Worm (Caenorhabditis elegans) whole organism, L1 larva: ENCODE results near the gene M04B2.2.

ENCODE experiments used
- C04F5.9 ChIP-seq: sonication (generic microtip); optimal IDR thresholded peaks from 2 replicates; lab custom pipeline; 2016; ENCODE audit warnings: missing genetic modification characterization, missing compliant biosample characterization
- C16A3.4 ChIP-seq: fragments of 150-350 bp; optimal IDR thresholded peaks from 2 replicates; lab custom pipeline; 2014; ENCODE audit warnings: missing biosample characterization, missing genetic modification characterization
- alr-1 ChIP-seq: fragments of 200-800 bp; sonication (Bioruptor generic); optimal IDR thresholded peaks from 2 replicates; lab custom pipeline; 2018; ENCODE audit warnings: borderline replicate concordance, mild to moderate bottlenecking, missing genetic modification characterization, missing compliant biosample characterization
- ceh-63 ChIP-seq: fragments of 200-800 bp; sonication (Bioruptor generic); optimal IDR thresholded peaks from 2 replicates; lab custom pipeline; 2018; ENCODE audit warnings: mild to moderate bottlenecking, missing genetic modification characterization, missing compliant biosample characterization
- ceh-88 ChIP-seq: fragments of 200-800 bp; sonication (Bioruptor generic); IDR thresholded peaks from 2 replicates; pipeline ENCODE4 v1.3.6; 2022; ENCODE audit warnings: missing genetic modification characterization, missing compliant biosample characterization
- ceh-90 ChIP-seq: sonication (generic microtip); optimal IDR thresholded peaks from 2 replicates; lab custom pipeline; 2016; ENCODE audit warnings: missing genetic modification characterization, missing compliant biosample characterization
- dpl-1 ChIP-seq, 3 experiments: fragments of 150-350 bp in 2 of 3; sonication (generic microtip) in 1 of 3; optimal IDR thresholded peaks; 2 replicates each; lab custom pipeline; 2014 to 2017; ENCODE audit warnings: missing biosample characterization in 3 of 3, missing genetic modification characterization in 3 of 3, missing genetic modification reagents in 3 of 3
- egl-13 ChIP-seq: sonication (generic microtip); optimal IDR thresholded peaks from 2 replicates; lab custom pipeline; 2016; ENCODE audit warnings: missing genotype, missing genetic modification reagents, missing genetic modification characterization, missing compliant biosample characterization
- elt-2 ChIP-seq: sonication (generic microtip); optimal IDR thresholded peaks from 2 replicates; lab custom pipeline; 2016; ENCODE audit warnings: missing genetic modification characterization, mild to moderate bottlenecking, inconsistent platforms, missing compliant biosample characterization, missing genetic modification reagents
- elt-3 ChIP-seq, 6 experiments: fragments of 150-350 bp in 1 of 6; sonication (generic microtip); optimal IDR thresholded peaks; 2 replicates each; lab custom pipeline; 2017 to 2018; ENCODE audit warnings: missing biosample characterization in 6 of 6, missing genetic modification characterization in 6 of 6, inconsistent platforms in 1 of 6
- ets-5 ChIP-seq: fragments of 200-800 bp; sonication (Bioruptor generic); IDR thresholded peaks from 2 replicates; pipeline ENCODE4 v1.3.6; 2022; ENCODE audit warnings: missing genetic modification characterization, missing compliant biosample characterization
- fkh-10 ChIP-seq: sonication (generic microtip); optimal IDR thresholded peaks from 2 replicates; lab custom pipeline; 2017; ENCODE audit warnings: missing biosample characterization, missing genetic modification reagents, missing genetic modification characterization
- fkh-4 ChIP-seq: sonication (generic microtip); optimal IDR thresholded peaks from 2 replicates; lab custom pipeline; 2016; ENCODE audit warnings: missing compliant biosample characterization, missing genetic modification characterization, borderline replicate concordance
- fos-1 ChIP-seq: fragments of 150-350 bp; optimal IDR thresholded peaks from 2 replicates; lab custom pipeline; 2014; ENCODE audit warnings: missing biosample characterization, missing genetic modification characterization
- grh-1 ChIP-seq: fragments of 200-800 bp; sonication (Bioruptor generic); IDR thresholded peaks from 2 replicates; pipeline ENCODE4 v1.3.6; 2022; ENCODE audit warnings: missing genetic modification reagents, missing genetic modification characterization, missing compliant biosample characterization
- isw-1 ChIP-seq: fragments of 200-800 bp; sonication (Bioruptor generic); IDR thresholded peaks from 2 replicates; pipeline ENCODE4 v1.3.6; 2022; ENCODE audit warnings: missing genetic modification characterization, missing compliant biosample characterization
- jun-1 ChIP-seq: fragments of 150-350 bp; optimal IDR thresholded peaks from 2 replicates; lab custom pipeline; 2014; ENCODE audit warnings: missing biosample characterization, missing genetic modification reagents, missing genetic modification characterization
- lin-13 ChIP-seq: fragments of 150-350 bp; optimal IDR thresholded peaks from 2 replicates; lab custom pipeline; 2014; ENCODE audit warnings: missing biosample characterization, missing genetic modification reagents, missing genetic modification characterization
- lin-14 ChIP-seq: fragments of 200-800 bp; sonication (Bioruptor generic); optimal IDR thresholded peaks from 2 replicates; lab custom pipeline; 2018; ENCODE audit warnings: mild to moderate bottlenecking, missing genetic modification characterization, moderate library complexity, missing compliant biosample characterization
- mab-9 ChIP-seq: fragments of 200-800 bp; sonication (Bioruptor generic); IDR thresholded peaks from 2 replicates; pipeline ENCODE4 v1.3.6; 2022; ENCODE audit warnings: missing genetic modification reagents, missing genetic modification characterization, missing compliant biosample characterization
- mdl-1 ChIP-seq, 2 experiments: fragments of 150-350 bp; optimal IDR thresholded peaks; 2 replicates each; lab custom pipeline; 2014 to 2017; ENCODE audit warnings: missing biosample characterization in 2 of 2, missing genetic modification characterization in 2 of 2, inconsistent platforms in 1 of 2
- mef-2 ChIP-seq: fragments of 150-350 bp; optimal IDR thresholded peaks from 2 replicates; lab custom pipeline; 2014; ENCODE audit warnings: missing biosample characterization, missing genetic modification characterization
- nhr-11 ChIP-seq: fragments of 150-350 bp; optimal IDR thresholded peaks from 2 replicates; lab custom pipeline; 2014; ENCODE audit warnings: missing biosample characterization, missing genetic modification characterization
- nhr-12 ChIP-seq: sonication (generic microtip); optimal IDR thresholded peaks from 2 replicates; lab custom pipeline; 2017; ENCODE audit warnings: missing biosample characterization, missing genetic modification characterization
- nhr-237 ChIP-seq: fragments of 150-350 bp; optimal IDR thresholded peaks from 2 replicates; lab custom pipeline; 2014; ENCODE audit warnings: missing biosample characterization, missing genetic modification characterization
- nhr-47 ChIP-seq: sonication (generic microtip); optimal IDR thresholded peaks from 2 replicates; lab custom pipeline; 2016; ENCODE audit warnings: mild to moderate bottlenecking, missing genetic modification characterization, moderate library complexity, missing compliant biosample characterization
- nhr-77 ChIP-seq: fragments of 150-350 bp; optimal IDR thresholded peaks from 2 replicates; lab custom pipeline; 2014; ENCODE audit warnings: missing biosample characterization, missing genetic modification characterization
- nhr-84 ChIP-seq: sonication (generic microtip); optimal IDR thresholded peaks from 2 replicates; lab custom pipeline; 2017; ENCODE audit warnings: missing biosample characterization, missing genetic modification characterization
- rnt-1 ChIP-seq: sonication (generic microtip); optimal IDR thresholded peaks from 2 replicates; lab custom pipeline; 2016; ENCODE audit warnings: mild to moderate bottlenecking, missing genetic modification characterization, moderate library complexity, missing compliant biosample characterization
- snu-23 ChIP-seq: sonication (generic microtip); optimal IDR thresholded peaks from 2 replicates; lab custom pipeline; 2016; ENCODE audit warnings: missing genetic modification characterization, missing compliant biosample characterization
- sptf-1 ChIP-seq: fragments of 150-350 bp; optimal IDR thresholded peaks from 2 replicates; lab custom pipeline; 2014; ENCODE audit warnings: missing biosample characterization, missing genetic modification characterization
- sup-37 ChIP-seq: fragments of 200-800 bp; sonication (Bioruptor generic); optimal IDR thresholded peaks from 2 replicates; lab custom pipeline; 2018; ENCODE audit warnings: mild to moderate bottlenecking, missing genetic modification characterization, missing compliant biosample characterization
- swsn-7 ChIP-seq: sonication (generic microtip); optimal IDR thresholded peaks from 2 replicates; lab custom pipeline; 2016; ENCODE audit warnings: missing genetic modification characterization, missing compliant biosample characterization
- tlp-1 ChIP-seq: fragments of 150-350 bp; optimal IDR thresholded peaks from 2 replicates; lab custom pipeline; 2014; ENCODE audit warnings: missing biosample characterization, missing genetic modification characterization
- unc-130 ChIP-seq: fragments of 150-350 bp; optimal IDR thresholded peaks from 2 replicates; lab custom pipeline; 2017; ENCODE audit warnings: missing biosample characterization, missing genetic modification characterization, inconsistent platforms
- unc-30 ChIP-seq: sonication (generic microtip); optimal IDR thresholded peaks from 2 replicates; lab custom pipeline; 2017; ENCODE audit warnings: missing biosample characterization, missing genetic modification characterization
- unc-98 ChIP-seq: fragments of 200-800 bp; sonication (Bioruptor generic); IDR thresholded peaks from 2 replicates; pipeline ENCODE4 v1.3.6; 2022; ENCODE audit warnings: missing genetic modification characterization, missing compliant biosample characterization
- vab-15 ChIP-seq: sonication (generic microtip); optimal IDR thresholded peaks from 2 replicates; lab custom pipeline; 2017; ENCODE audit warnings: missing genotype, mild to moderate bottlenecking, missing genetic modification characterization, missing compliant biosample characterization
- xbp-1 ChIP-seq: sonication (generic microtip); optimal IDR thresholded peaks from 2 replicates; lab custom pipeline; 2016; ENCODE audit warnings: missing genetic modification characterization, missing compliant biosample characterization
- zip-4 ChIP-seq: fragments of 200-800 bp; sonication (Bioruptor generic); optimal IDR thresholded peaks from 2 replicates; lab custom pipeline; 2018; ENCODE audit warnings: mild to moderate bottlenecking, missing genetic modification characterization, moderate library complexity, missing compliant biosample characterization
- ztf-11 ChIP-seq, 2 experiments: sonication (generic microtip); optimal IDR thresholded peaks; 2 replicates each; lab custom pipeline; 2016 to 2017; ENCODE audit warnings: missing genetic modification characterization in 2 of 2, missing biosample characterization in 1 of 2, missing compliant biosample characterization in 1 of 2

Gene M04B2.2

DNA sequence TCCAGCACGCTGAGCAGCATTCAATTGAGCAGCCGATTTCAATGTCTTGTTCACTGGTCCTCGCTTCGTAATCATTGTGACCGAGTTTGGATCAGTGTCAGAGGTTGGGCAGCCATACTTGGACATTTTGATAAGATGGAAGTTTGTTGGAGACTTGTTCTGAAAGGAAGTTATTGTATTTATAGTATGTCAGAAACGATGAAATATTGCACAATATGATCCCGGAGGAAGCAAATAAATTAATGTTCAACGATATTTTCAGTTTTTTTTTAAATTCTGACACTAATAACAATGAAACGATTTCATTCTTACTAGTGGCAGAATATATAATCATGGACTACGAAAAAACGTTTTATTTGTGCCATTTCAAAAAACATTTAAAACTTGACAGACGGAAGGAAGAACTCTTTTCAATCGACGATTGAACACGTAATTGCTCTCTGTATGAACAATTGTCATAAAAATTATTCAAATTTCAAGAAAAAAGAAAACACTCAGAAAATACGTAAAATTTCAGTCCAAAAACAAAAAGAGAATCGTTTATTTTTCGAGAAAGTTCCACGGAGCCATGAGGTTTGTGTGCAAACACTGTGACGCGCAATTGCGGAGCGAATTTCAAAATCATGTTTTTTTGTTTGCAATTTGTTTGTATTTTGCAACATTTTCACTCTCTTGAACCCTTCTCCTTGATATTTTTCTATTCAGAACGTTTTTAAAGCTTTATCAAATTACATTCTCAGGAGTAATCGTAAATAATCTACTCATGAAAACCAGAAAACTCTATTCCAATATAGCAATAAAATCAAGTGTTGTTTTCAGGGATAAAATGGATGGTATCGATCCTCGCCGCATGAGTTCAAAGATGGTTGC is 47.6 kb upstream of the M04B2.2 start, which contains the start of the genes mbf-1 and nse-4 (continued):
- TF ChIP-seq elt-2 (tag; lab: Kevin White, UChicago) (peak; percentile 1), sptf-1 (tag; lab: Kevin White, UChicago) (no peak), snu-23 (GFP tag; lab: Kevin White, UChicago) (peak; percentile 89), ceh-63 (no peak), tlp-1 (tag; lab: Kevin White, UChicago) (no peak), ceh-88 (GFP tag; lab: Robert Waterston, UW) (no peak), nhr-84 (tag; lab: Kevin White, UChicago) (no peak), dpl-1 (GFP tag; optimal IDR thresholded peaks at IDR 0.05; lab: Kevin White, UChicago) (peak; percentile 70 to 85 (median 82)), nhr-11 (tag; lab: Kevin White, UChicago) (no peak), nhr-12 (tag; lab: Kevin White, UChicago) (no peak), fkh-4 (tag; lab: Kevin White, UChicago) (no peak), ceh-90 (tag; lab: Kevin White, UChicago) (peak; percentile 14), mab-9 (GFP tag; lab: Robert Waterston, UW) (no peak), grh-1 (GFP tag; lab: Robert Waterston, UW) (no peak), egl-13 (tag; lab: Kevin White, UChicago) (peak; percentile 45), nhr-237 (tag; lab: Kevin White, UChicago) (no peak), elt-3 (tag; optimal IDR thresholded peaks at IDR 0.05; lab: Kevin White, UChicago) (no peak), nhr-47 (peak; percentile 80), fos-1 (tag; lab: Kevin White, UChicago) (no peak), vab-15 (no peak), rnt-1 (tag; lab: Kevin White, UChicago) (peak; percentile 52), zip-4 (GFP tag; lab: Kevin White, UChicago) (peak; percentile 34), ets-5 (no peak), xbp-1 (tag; lab: Kevin White, UChicago) (peak; percentile 79), jun-1 (tag; lab: Kevin White, UChicago) (peak; percentile 20), lin-14 (GFP tag; lab: Kevin White, UChicago) (peak; percentile 78), fkh-10 (GFP tag; lab: Kevin White, UChicago) (no peak), isw-1 (GFP tag; lab: Robert Waterston, UW) (peak; percentile 44), C04F5.9 (tag; lab: Kevin White, UChicago) (peak; percentile 47), nhr-77 (tag; lab: Kevin White, UChicago) (peak; percentile 26), sup-37 (GFP tag; lab: Kevin White, UChicago) (no peak), alr-1 (tag; lab: Kevin White, UChicago) (no peak), lin-13 (GFP tag; lab: Kevin White, UChicago) (peak; percentile 44), unc-30 (tag; lab: Kevin White, UChicago) (no peak), ztf-11 (tag; optimal IDR thresholded peaks at IDR 0.05; lab: Kevin White, UChicago) (no peak), mef-2 (tag; lab: Kevin White, UChicago) (no peak), C16A3.4 (peak; percentile 61), unc-130 (tag; lab: Kevin White, UChicago) (peak; percentile 45), mdl-1 (tag; optimal IDR thresholded peaks at IDR 0.05; lab: Kevin White, UChicago) (peak in 1 of 2 experiments; percentile 49), unc-98 (no peak), swsn-7 (tag; lab: Kevin White, UChicago) (peak; percentile 81)
- TF ChIP-seq, all 84 proteins: peak for 39
